Worm (Caenorhabditis elegans) whole organism, young adult: Measurements from ENCODE around the gene flp-18.

ENCODE experiments used
- D2030.7 ChIP-seq: fragments of 200-800 bp; sonication (Bioruptor generic); IDR thresholded peaks from 2 replicates; pipeline ENCODE4 v1.3.6; 2022; ENCODE audit warnings: missing genetic modification reagents, missing genetic modification characterization, missing compliant biosample characterization
- F22D6.2 ChIP-seq: sonication (generic microtip); optimal IDR thresholded peaks from 2 replicates; lab custom pipeline; 2016; ENCODE audit warnings: mild to moderate bottlenecking, missing genetic modification characterization, missing compliant biosample characterization
- F23B12.7 ChIP-seq: sonication (generic microtip); optimal IDR thresholded peaks from 2 replicates; lab custom pipeline; 2017; ENCODE audit warnings: missing genetic modification characterization, mild to moderate bottlenecking, missing compliant biosample characterization, antibody characterized with exemption, moderate library complexity; ENCODE audit not compliant: insufficient read depth
- F33H1.4 ChIP-seq: fragments of 200-800 bp; sonication (Bioruptor generic); IDR thresholded peaks from 2 replicates; pipeline ENCODE4 v1.3.6; 2022; ENCODE audit warnings: missing genetic modification reagents, missing genetic modification characterization, missing compliant biosample characterization
- F57C9.4 ChIP-seq: sonication (generic microtip); optimal IDR thresholded peaks from 2 replicates; lab custom pipeline; 2017; ENCODE audit warnings: mild to moderate bottlenecking, missing genetic modification characterization, missing compliant biosample characterization
- K12H6.12 ChIP-seq: fragments of 200-800 bp; sonication (Bioruptor generic); optimal IDR thresholded peaks from 2 replicates; lab custom pipeline; 2018; ENCODE audit warnings: mild to moderate bottlenecking, missing genetic modification characterization, missing compliant biosample characterization
- Y53F4B.3 ChIP-seq: fragments of 200-800 bp; sonication (Bioruptor generic); IDR thresholded peaks from 2 replicates; pipeline ENCODE4 v1.3.6; 2022; ENCODE audit warnings: missing genetic modification reagents, missing genetic modification characterization, missing compliant biosample characterization
- Y95B8A.8 ChIP-seq: fragments of 200-800 bp; sonication (Bioruptor generic); IDR thresholded peaks from 2 replicates; pipeline ENCODE4 v1.3.6; 2022; ENCODE audit warnings: missing genetic modification reagents, missing genetic modification characterization, missing compliant biosample characterization
- ZK185.1 ChIP-seq: sonication (generic microtip); optimal IDR thresholded peaks from 2 replicates; lab custom pipeline; 2016; ENCODE audit warnings: mild to moderate bottlenecking, missing genetic modification characterization, missing compliant biosample characterization; ENCODE audit not compliant: poor library complexity, severe bottlenecking
- ama-1 ChIP-seq, 3 experiments: fragments of 150-350 bp in 1 of 3; sonication (generic microtip) in 2 of 3; optimal IDR thresholded peaks; 2 replicates each; lab custom pipeline; 2014 to 2018; ENCODE audit warnings: missing biosample characterization in 2 of 3, missing genetic modification characterization in 2 of 3, missing genetic modification reagents in 2 of 3
- aptf-2 ChIP-seq: fragments of 200-800 bp; sonication (Bioruptor generic); conservative IDR thresholded peaks from 2 replicates; pipeline ENCODE4 v1.3.6; 2022; ENCODE audit warnings: missing genetic modification reagents, missing genetic modification characterization, missing compliant biosample characterization
- attf-5 ChIP-seq: fragments of 200-800 bp; sonication (Bioruptor generic); optimal IDR thresholded peaks from 2 replicates; lab custom pipeline; 2018; ENCODE audit warnings: mild to moderate bottlenecking, missing genetic modification characterization, missing compliant biosample characterization
- attf-6 ChIP-seq: fragments of 200-800 bp; sonication (Bioruptor generic); IDR thresholded peaks from 2 replicates; pipeline ENCODE4 v1.3.6; 2022; ENCODE audit warnings: missing genetic modification reagents, missing genetic modification characterization, missing compliant biosample characterization
- bed-2 ChIP-seq: fragments of 200-800 bp; sonication (Bioruptor generic); IDR thresholded peaks from 2 replicates; pipeline ENCODE4 v1.3.6; 2022; ENCODE audit warnings: missing genetic modification reagents, missing genetic modification characterization, missing compliant biosample characterization
- cebp-1 ChIP-seq, 2 experiments: fragments of 200-800 bp in 1 of 2; sonication (Bioruptor generic) in 1 of 2; sonication (generic microtip) in 1 of 2; IDR thresholded peaks in 1 of 2; optimal IDR thresholded peaks in 1 of 2; 2 replicates each; pipeline versions ENCODE4 v1.3.6 to Lab custom; 2017 to 2022; ENCODE audit warnings: missing compliant biosample characterization in 2 of 2, missing genetic modification characterization in 2 of 2, mild to moderate bottlenecking in 1 of 2, missing genetic modification reagents in 1 of 2, moderate library complexity in 1 of 2
- cebp-2 ChIP-seq: fragments of 200-800 bp; sonication (Bioruptor generic); IDR thresholded peaks from 2 replicates; pipeline ENCODE4 v1.3.6; 2022; ENCODE audit warnings: missing genetic modification characterization, missing compliant biosample characterization
- ceh-27 ChIP-seq: fragments of 200-800 bp; sonication (Bioruptor generic); optimal IDR thresholded peaks from 2 replicates; lab custom pipeline; 2018; ENCODE audit warnings: mild to moderate bottlenecking, missing genetic modification characterization, moderate library complexity, missing compliant biosample characterization
- efl-1 ChIP-seq: fragments of 150-350 bp; optimal IDR thresholded peaks from 2 replicates; lab custom pipeline; 2014; ENCODE audit warnings: missing biosample characterization, missing genetic modification reagents, missing genetic modification characterization
- egl-18 ChIP-seq: fragments of 200-800 bp; sonication (Bioruptor generic); IDR thresholded peaks from 2 replicates; pipeline ENCODE4 v1.3.6; 2022; ENCODE audit warnings: missing genetic modification reagents, missing genetic modification characterization, missing compliant biosample characterization
- ekl-4 ChIP-seq: fragments of 200-800 bp; sonication (Bioruptor generic); IDR thresholded peaks from 2 replicates; pipeline ENCODE4 v1.3.6; 2022; ENCODE audit warnings: missing genetic modification reagents, missing genetic modification characterization, missing compliant biosample characterization
- fkh-3 ChIP-seq: sonication (generic microtip); optimal IDR thresholded peaks from 2 replicates; lab custom pipeline; 2016; ENCODE audit warnings: mild to moderate bottlenecking, missing genetic modification characterization, missing compliant biosample characterization
- hmg-20 ChIP-seq: fragments of 200-800 bp; sonication (Bioruptor generic); IDR thresholded peaks from 2 replicates; pipeline ENCODE4 v1.3.6; 2022; ENCODE audit warnings: missing genetic modification reagents, missing genetic modification characterization, missing compliant biosample characterization
- hrde-1 ChIP-seq: sonication (generic microtip); optimal IDR thresholded peaks from 2 replicates; lab custom pipeline; 2016; ENCODE audit warnings: missing genetic modification characterization, mild to moderate bottlenecking, missing compliant biosample characterization, moderate library complexity, missing genotype, missing genetic modification reagents, borderline replicate concordance
- lin-35 ChIP-seq, 3 experiments: fragments of 150-350 bp in 2 of 3; sonication (generic microtip) in 1 of 3; optimal IDR thresholded peaks; 2 replicates each; lab custom pipeline; 2014 to 2018; ENCODE audit warnings: missing biosample characterization in 3 of 3, missing genetic modification characterization in 3 of 3, missing genetic modification reagents in 3 of 3
- lin-40 ChIP-seq: sonication (generic microtip); optimal IDR thresholded peaks from 2 replicates; lab custom pipeline; 2016; ENCODE audit warnings: missing genetic modification characterization, mild to moderate bottlenecking, missing compliant biosample characterization, missing genotype, missing genetic modification reagents
- lsl-1 ChIP-seq: fragments of 200-800 bp; sonication (Bioruptor generic); optimal IDR thresholded peaks from 2 replicates; lab custom pipeline; 2018; ENCODE audit warnings: mild to moderate bottlenecking, missing genetic modification characterization, moderate library complexity, missing compliant biosample characterization
- madf-10 ChIP-seq: sonication (generic microtip); optimal IDR thresholded peaks from 2 replicates; lab custom pipeline; 2016; ENCODE audit warnings: mild to moderate bottlenecking, missing genetic modification characterization, missing compliant biosample characterization
- madf-3 ChIP-seq: fragments of 200-800 bp; sonication (Bioruptor generic); IDR thresholded peaks from 2 replicates; pipeline ENCODE4 v1.3.6; 2022; ENCODE audit warnings: missing genetic modification reagents, missing genetic modification characterization, missing compliant biosample characterization
- madf-8 ChIP-seq: fragments of 200-800 bp; sonication (Bioruptor generic); conservative IDR thresholded peaks from 2 replicates; pipeline ENCODE4 v1.3.6; 2022; ENCODE audit warnings: missing genetic modification reagents, missing genetic modification characterization, missing compliant biosample characterization
- mxl-1 ChIP-seq: sonication (generic microtip); optimal IDR thresholded peaks from 2 replicates; lab custom pipeline; 2016; ENCODE audit warnings: missing genetic modification characterization, missing compliant biosample characterization
- nfya-2 ChIP-seq: fragments of 200-800 bp; sonication (Bioruptor generic); IDR thresholded peaks from 2 replicates; pipeline ENCODE4 v1.3.6; 2022; ENCODE audit warnings: missing genetic modification reagents, missing genetic modification characterization, missing compliant biosample characterization
- nfyb-1 ChIP-seq: fragments of 200-800 bp; sonication (Bioruptor generic); IDR thresholded peaks from 2 replicates; pipeline ENCODE4 v1.3.6; 2022; ENCODE audit warnings: missing genetic modification reagents, missing genetic modification characterization, missing compliant biosample characterization
- nhr-120 ChIP-seq: fragments of 200-800 bp; sonication (Bioruptor generic); IDR thresholded peaks from 2 replicates; pipeline ENCODE4 v1.3.6; 2022; ENCODE audit warnings: missing genetic modification characterization, missing compliant biosample characterization
- nhr-80 ChIP-seq: sonication (generic microtip); optimal IDR thresholded peaks from 2 replicates; lab custom pipeline; 2016; ENCODE audit warnings: missing genetic modification characterization, missing compliant biosample characterization
- nhr-90 ChIP-seq: sonication (generic microtip); optimal IDR thresholded peaks from 2 replicates; lab custom pipeline; 2016; ENCODE audit warnings: missing genotype, mild to moderate bottlenecking, missing genetic modification characterization, missing compliant biosample characterization
- pbrm-1 ChIP-seq: fragments of 200-800 bp; sonication (Bioruptor generic); IDR thresholded peaks from 2 replicates; pipeline ENCODE4 v1.3.6; 2022; ENCODE audit warnings: missing genetic modification reagents, missing genetic modification characterization, missing compliant biosample characterization
- pha-4 ChIP-seq: fragments of 150-350 bp; sonication (generic microtip); optimal IDR thresholded peaks from 2 replicates; lab custom pipeline; 2014; ENCODE audit warnings: missing biosample characterization, missing genetic modification reagents, missing genetic modification characterization
- rcor-1 ChIP-seq: fragments of 200-800 bp; sonication (Bioruptor generic); IDR thresholded peaks from 2 replicates; pipeline ENCODE4 v1.3.6; 2022; ENCODE audit warnings: missing genetic modification reagents, missing genetic modification characterization, missing compliant biosample characterization
- tlf-1 ChIP-seq: fragments of 200-800 bp; sonication (Bioruptor generic); optimal IDR thresholded peaks from 2 replicates; lab custom pipeline; 2018; ENCODE audit warnings: mild to moderate bottlenecking, missing genetic modification characterization, missing compliant biosample characterization
- unc-62 ChIP-seq: fragments of 150-350 bp; optimal IDR thresholded peaks from 2 replicates; lab custom pipeline; 2014; ENCODE audit warnings: missing biosample characterization, missing genetic modification reagents, missing genetic modification characterization
- zfh-2 ChIP-seq: fragments of 200-800 bp; sonication (Bioruptor generic); conservative IDR thresholded peaks from 2 replicates; pipeline ENCODE4 v1.3.6; 2022; ENCODE audit warnings: missing genetic modification reagents, missing genetic modification characterization, missing compliant biosample characterization
- ztf-26 ChIP-seq: sonication (generic microtip); optimal IDR thresholded peaks from 2 replicates; lab custom pipeline; 2017; ENCODE audit warnings: missing genetic modification characterization, missing compliant biosample characterization

Gene flp-18

ce11 chrX:2975421-2975820, 42.9 kb downstream of the flp-18 start:
- TF ChIP-seq lin-35 (GFP tag; optimal IDR thresholded peaks at IDR 0.05; lab: Kevin White, UChicago) (no peak), mxl-1 (no peak), D2030.7 (no peak)

ce11 chrX:2972272-2973042, 45.9 kb downstream of the flp-18 start:
- TF ChIP-seq nfyb-1 (GFP tag; lab: Robert Waterston, UW) (peak; percentile 57; the same call in 1 of the 2 replicates), lin-40 (tag; lab: Kevin White, UChicago) (peak; percentile 32), madf-3 (GFP tag; lab: Robert Waterston, UW) (0 out of 2 replicates have a peak, but pooled peaks have one; percentile 11), ceh-27 (GFP tag; lab: Kevin White, UChicago) (peak; percentile 12), ZK185.1 (tag; lab: Kevin White, UChicago) (peak; percentile 37), mxl-1 (no peak), zfh-2 (GFP tag; lab: Robert Waterston, UW) (no peak), F23B12.7 (tag; lab: Kevin White, UChicago) (peak; percentile 3), ztf-26 (tag; lab: Kevin White, UChicago) (peak; percentile 40), tlf-1 (GFP tag; lab: Kevin White, UChicago) (peak; percentile 17), aptf-2 (GFP tag; lab: Robert Waterston, UW) (no peak), ekl-4 (GFP tag; lab: Robert Waterston, UW) (peak; percentile 56), cebp-1 (GFP tag; IDR thresholded peaks at IDR 0.05; lab: Robert Waterston, UW) (no peak), cebp-1 (tag; optimal IDR thresholded peaks at IDR 0.05; lab: Kevin White, UChicago) (peak; percentile 53), pbrm-1 (GFP tag; lab: Robert Waterston, UW) (peak; percentile 9; the same call in 1 of the 2 replicates), ama-1 (optimal IDR thresholded peaks at IDR 0.05; lab: Kevin White, UChicago) (peak; percentile 49), ama-1 (GFP tag; optimal IDR thresholded peaks at IDR 0.05; lab: Kevin White, UChicago) (no peak), unc-62 (GFP tag; lab: Kevin White, UChicago) (peak; percentile 29), efl-1 (GFP tag; lab: Kevin White, UChicago) (no peak), madf-10 (peak; percentile 4), nhr-80 (tag; lab: Kevin White, UChicago) (peak; percentile 43), F22D6.2 (tag; lab: Kevin White, UChicago) (peak; percentile 34), nhr-90 (tag; lab: Kevin White, UChicago) (no peak)

- TF ChIP-seq nhr-90 (tag; lab: Kevin White, UChicago) (peak; percentile 76), egl-18 (GFP tag; lab: Robert Waterston, UW) (peak; percentile 70; the same call in 1 of the 2 replicates), F33H1.4 (peak; percentile 25; the same call in 1 of the 2 replicates), hmg-20 (GFP tag; lab: Robert Waterston, UW) (no peak), bed-2 (GFP tag; lab: Robert Waterston, UW) (0 out of 2 replicates have a peak, but pooled peaks have one; percentile 28), fkh-3 (tag; lab: Kevin White, UChicago) (no peak), lsl-1 (no peak), Y95B8A.8 (peak; percentile 80), cebp-2 (no peak), pha-4 (tag; lab: Kevin White, UChicago) (peak; percentile 71), Y53F4B.3 (no peak), rcor-1 (GFP tag; lab: Robert Waterston, UW) (peak; percentile 55), nfya-2 (GFP tag; lab: Robert Waterston, UW) (no peak), nhr-120 (GFP tag; lab: Robert Waterston, UW) (0 out of 2 replicates have a peak, but pooled peaks have one; percentile 80), K12H6.12 (tag; lab: Kevin White, UChicago) (peak; percentile 91), pbrm-1 (GFP tag; lab: Robert Waterston, UW) (peak; percentile 83), attf-6 (no peak), hrde-1 (tag; lab: Kevin White, UChicago) (no peak), attf-5 (peak; percentile 76), ekl-4 (GFP tag; lab: Robert Waterston, UW) (peak; percentile 92), madf-8 (no peak), F57C9.4 (tag; lab: Kevin White, UChicago) (no peak), lin-35 (GFP tag; optimal IDR thresholded peaks at IDR 0.05; lab: Kevin White, UChicago) (peak in 1 of 3 experiments; percentile 71), cebp-1 (GFP tag; IDR thresholded peaks at IDR 0.05; lab: Robert Waterston, UW) (peak; percentile 62), cebp-1 (tag; optimal IDR thresholded peaks at IDR 0.05; lab: Kevin White, UChicago) (peak; percentile 92)
Observed at ce11 chrX:2971542-2971988, 46.8 kb downstream of the flp-18 start.
